Worm (Caenorhabditis elegans): ENCODE measurements around the gene Y67D8C.22.

Y67D8C.22 gene

DNA sequence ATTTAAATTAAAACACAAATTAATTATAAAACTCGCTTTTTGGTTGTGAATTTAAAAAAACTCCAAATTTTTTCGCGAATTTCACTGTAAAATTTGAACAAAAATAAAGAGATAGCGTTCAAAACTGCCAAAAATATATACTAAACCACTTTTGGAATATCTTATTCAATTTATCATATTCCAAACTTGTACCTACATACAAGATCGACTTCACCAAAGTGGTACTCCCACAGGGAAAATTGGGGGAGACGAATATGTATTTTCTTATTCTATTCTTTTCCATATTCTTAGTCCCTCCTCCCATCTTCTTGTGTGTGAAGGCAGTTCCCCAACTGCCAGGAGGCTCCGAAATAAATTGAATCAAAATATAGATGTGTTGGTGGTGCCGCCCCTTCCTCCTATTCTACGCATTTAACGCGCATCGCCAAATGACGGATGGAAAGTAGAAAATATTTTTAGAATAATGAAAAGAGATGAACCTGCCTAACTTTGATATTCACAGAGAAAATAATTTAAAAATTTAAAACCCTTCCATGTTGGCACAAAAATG is 20.0 kb upstream of the Y67D8C.22 start:
- no peak for TF ChIP-seq dpff-1 (tag; optimal IDR thresholded peaks at IDR 0.05)
- TF ChIP-seq snpc-3.4 (tag; optimal IDR thresholded peaks at IDR 0.05), result no peak
- no peak for TF ChIP-seq B0261.1 (tag; optimal IDR thresholded peaks at IDR 0.05)
- no peak for TF ChIP-seq D2030.7 (GFP tag; IDR thresholded peaks at IDR 0.05)
- no peak for TF ChIP-seq sptf-2 (GFP tag; optimal IDR thresholded peaks at IDR 0.05)
- TF ChIP-seq madf-6 (GFP tag; IDR thresholded peaks at IDR 0.05), result no peak
- TF ChIP-seq ztf-3 (GFP tag; optimal IDR thresholded peaks at IDR 0.05), result no peak
- TF ChIP-seq B0035.1 (tag; optimal IDR thresholded peaks at IDR 0.05), result no peak
- no peak for TF ChIP-seq attf-3 (GFP tag; conservative IDR thresholded peaks at IDR 0.05)
- no peak for TF ChIP-seq F10E7.11 (tag; optimal IDR thresholded peaks at IDR 0.05)
- TF ChIP-seq rcor-1 (GFP tag; IDR thresholded peaks at IDR 0.05), result no peak
- TF ChIP-seq akir-1 (GFP tag; optimal IDR thresholded peaks at IDR 0.05), result no peak
- no peak for TF ChIP-seq F37B4.10 (GFP tag; IDR thresholded peaks at IDR 0.05)
- no peak for TF ChIP-seq efl-1 (GFP tag; optimal IDR thresholded peaks at IDR 0.05)

DNA sequence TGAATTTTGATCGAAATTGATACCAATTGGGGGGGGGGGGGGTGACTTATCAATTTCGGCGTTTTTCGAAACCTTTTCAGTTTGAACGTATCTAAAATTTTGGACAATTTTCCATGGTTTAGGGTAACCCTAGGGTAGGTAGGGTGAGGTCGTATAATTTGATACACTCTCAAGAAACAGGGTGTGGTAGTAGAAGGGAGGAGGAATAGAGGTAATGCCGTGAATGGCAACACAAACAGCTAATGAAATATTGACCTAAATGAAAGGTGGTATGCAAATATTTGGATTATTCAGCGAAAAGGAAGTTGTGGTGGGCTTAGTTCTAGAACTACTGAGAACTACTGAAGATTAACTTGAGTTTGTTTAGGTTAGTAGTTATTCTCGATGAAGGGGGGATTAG is 16.9 kb upstream of the Y67D8C.22 start:
- TF ChIP-seq him-1 (tag; optimal IDR thresholded peaks at IDR 0.05), result no peak
- no peak for TF ChIP-seq ZK185.1 (tag; optimal IDR thresholded peaks at IDR 0.05; ENCODE audit: poor library complexity, severe bottlenecking)
- no peak for TF ChIP-seq unc-62 (GFP tag; optimal IDR thresholded peaks at IDR 0.05)
- TF ChIP-seq egl-44 (GFP tag; IDR thresholded peaks at IDR 0.05), result no peak
- no peak for TF ChIP-seq lsy-27 (tag; optimal IDR thresholded peaks at IDR 0.05; ENCODE audit: borderline replicate concordance, insufficient read depth)
- TF ChIP-seq nhr-179 (tag; optimal IDR thresholded peaks at IDR 0.05), result no peak
- no peak for TF ChIP-seq ztf-6 (GFP tag; IDR thresholded peaks at IDR 0.05)
- TF ChIP-seq ets-4 (GFP tag; optimal IDR thresholded peaks at IDR 0.05), result no peak
- TF ChIP-seq dpl-1 (GFP tag; optimal IDR thresholded peaks at IDR 0.05), result no peak
- TF ChIP-seq tlf-1 (GFP tag; optimal IDR thresholded peaks at IDR 0.05), result no peak
- TF ChIP-seq sptf-2 (GFP tag; optimal IDR thresholded peaks at IDR 0.05), result no peak
- no peak for TF ChIP-seq chd-7 (tag; optimal IDR thresholded peaks at IDR 0.05)
- TF ChIP-seq gei-17 (GFP tag; optimal IDR thresholded peaks at IDR 0.05), result no peak
- TF ChIP-seq ekl-4 (GFP tag; IDR thresholded peaks at IDR 0.05), result no peak
- no peak for TF ChIP-seq ztf-18 (tag; optimal IDR thresholded peaks at IDR 0.05)
- TF ChIP-seq Y95B8A.8 (GFP tag; IDR thresholded peaks at IDR 0.05), result no peak

DNA sequence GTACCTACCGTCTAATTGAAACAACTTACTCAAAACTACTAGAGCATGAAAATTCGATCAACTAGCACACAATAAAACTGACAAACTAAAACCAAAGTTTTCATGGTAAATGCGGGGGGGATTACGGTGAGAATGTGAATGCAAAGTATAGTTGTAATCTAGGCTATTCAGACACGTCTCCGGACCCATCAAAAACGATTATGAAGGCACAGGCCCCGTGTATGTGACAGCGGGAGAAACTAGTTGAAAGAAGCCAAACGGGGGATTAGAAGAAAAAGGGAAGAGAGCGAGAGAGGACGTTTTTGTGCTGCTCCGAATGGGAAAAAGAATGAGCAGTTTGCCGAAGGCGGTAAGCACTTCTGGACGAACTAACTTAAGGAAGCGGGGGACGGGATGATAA is 15.0 kb upstream of the Y67D8C.22 start:
- TF ChIP-seq B0019.2 (GFP tag; conservative IDR thresholded peaks at IDR 0.05) (no peak), Y56A3A.18 (GFP tag; IDR thresholded peaks at IDR 0.05) (no peak), ztf-6 (GFP tag; IDR thresholded peaks at IDR 0.05) (no peak), lag-1 (GFP tag; IDR thresholded peaks at IDR 0.05) (no peak), hmg-1.2 (GFP tag; IDR thresholded peaks at IDR 0.05) (no peak), mxl-1 (tag; optimal IDR thresholded peaks at IDR 0.05) (no peak), F10E7.11 (tag; optimal IDR thresholded peaks at IDR 0.05) (no peak), tbx-9 (tag; optimal IDR thresholded peaks at IDR 0.05; ENCODE audit: borderline replicate concordance) (no peak), lir-1 (GFP tag; conservative IDR thresholded peaks at IDR 0.05) (no peak), ztf-26 (tag; optimal IDR thresholded peaks at IDR 0.05) (no peak), ceh-27 (GFP tag; optimal IDR thresholded peaks at IDR 0.05) (no peak), die-1 (tag; optimal IDR thresholded peaks at IDR 0.05) (no peak), F23B12.7 (tag; optimal IDR thresholded peaks at IDR 0.05; ENCODE audit: insufficient read depth) (no peak)
